Worm (Caenorhabditis elegans): Measurements from ENCODE around the gene nrsn-1.

Gene nrsn-1

ce11 chrV:3703888-3704287, 11.9 kb downstream of the nrsn-1 start (continued):
- no peak for TF ChIP-seq ZK185.1 (tag; optimal IDR thresholded peaks at IDR 0.05; ENCODE audit: poor library complexity, severe bottlenecking)

ce11 chrV:3702998-3703397, 12.8 kb downstream of the nrsn-1 start:
- TF ChIP-seq pbrm-1 (GFP tag; IDR thresholded peaks at IDR 0.05): 0 out of 2 replicates have a peak, but pooled peaks have one; percentile 17
- peak; percentile 18; the same call in 1 of the 2 replicates for TF ChIP-seq madf-6 (GFP tag; IDR thresholded peaks at IDR 0.05)
- no peak for TF ChIP-seq Y53F4B.3 (GFP tag; IDR thresholded peaks at IDR 0.05)
- no peak for TF ChIP-seq mxl-1 (tag; optimal IDR thresholded peaks at IDR 0.05)
- no peak for TF ChIP-seq lin-35 (GFP tag; optimal IDR thresholded peaks at IDR 0.05)
- TF ChIP-seq hmg-1.2 (GFP tag; IDR thresholded peaks at IDR 0.05): peak; percentile 79

- TF ChIP-seq sea-2 (GFP tag; IDR thresholded peaks at IDR 0.05): no peak
- TF ChIP-seq zfh-2 (GFP tag; conservative IDR thresholded peaks at IDR 0.05): 0 out of 2 replicates have a peak, but pooled peaks have one; percentile 26
- TF ChIP-seq egl-44 (GFP tag; IDR thresholded peaks at IDR 0.05): no peak
These were observed 17.3 kb downstream of the nrsn-1 start for ce11 chrV:3698497-3698896.

- no peak for TF ChIP-seq F55B11.4 (tag; optimal IDR thresholded peaks at IDR 0.05; ENCODE audit: borderline replicate concordance, insufficient read depth)
- TF ChIP-seq mel-28 (tag; optimal IDR thresholded peaks at IDR 0.05; ENCODE audit: borderline replicate concordance): no peak
- TF ChIP-seq tbp1 (GFP tag; optimal IDR thresholded peaks at IDR 0.05): peak; percentile 41
- no peak for TF ChIP-seq F23B12.7 (tag; optimal IDR thresholded peaks at IDR 0.05; ENCODE audit: insufficient read depth)
- no peak for TF ChIP-seq B0261.1 (tag; optimal IDR thresholded peaks at IDR 0.05)
- TF ChIP-seq T07F8.4 (tag; optimal IDR thresholded peaks at IDR 0.05): no peak
- TF ChIP-seq madf-10 (tag; optimal IDR thresholded peaks at IDR 0.05): peak; percentile 47
- peak; percentile 5 for TF ChIP-seq lin-54 (GFP tag; optimal IDR thresholded peaks at IDR 0.05)
- TF ChIP-seq F33H1.4 (GFP tag; IDR thresholded peaks at IDR 0.05): no peak
- TF ChIP-seq chd-7 (tag; optimal IDR thresholded peaks at IDR 0.05): peak; percentile 3
- no peak for TF ChIP-seq rpc-1 (optimal IDR thresholded peaks at IDR 0.05)
- no peak for TF ChIP-seq rpc-1 (tag; optimal IDR thresholded peaks at IDR 0.05)
- TF ChIP-seq atf-7 (tag; optimal IDR thresholded peaks at IDR 0.05): peak; percentile 59
- TF ChIP-seq cebp-1 (GFP tag; IDR thresholded peaks at IDR 0.05): no peak
- peak; percentile 59 for TF ChIP-seq cebp-1 (tag; optimal IDR thresholded peaks at IDR 0.05)
- TF ChIP-seq unc-62 (GFP tag; optimal IDR thresholded peaks at IDR 0.05): peak; percentile 22
- peak; percentile 5 for TF ChIP-seq attf-5 (GFP tag; optimal IDR thresholded peaks at IDR 0.05)
- no peak for TF ChIP-seq nhr-120 (GFP tag; IDR thresholded peaks at IDR 0.05)
- peak; percentile 24 for TF ChIP-seq lin-40 (tag; optimal IDR thresholded peaks at IDR 0.05)
- peak in 1 of 2 experiments; percentile 54 for TF ChIP-seq let-607 (tag; optimal IDR thresholded peaks at IDR 0.05)
- TF ChIP-seq nhr-80 (tag; optimal IDR thresholded peaks at IDR 0.05): peak; percentile 91
- peak; percentile 20 for TF ChIP-seq ets-4 (GFP tag; optimal IDR thresholded peaks at IDR 0.05)
- peak; percentile 44 for TF ChIP-seq nhr-90 (tag; optimal IDR thresholded peaks at IDR 0.05)
- peak; percentile 43 for TF ChIP-seq dox-1 (GFP tag; IDR thresholded peaks at IDR 0.05)
- TF ChIP-seq aptf-3 (GFP tag; IDR thresholded peaks at IDR 0.05): no peak
These were observed 18.7 kb downstream of the nrsn-1 start for ce11 chrV:3697071-3697470.
